Fruit fly (Drosophila melanogaster) whole organism, prepupa: ENCODE data around the gene CSN8.

Experiments
- CG11294 ChIP-seq: fragments of 200-800 bp; sonication (Bioruptor generic); IDR thresholded peaks from 2 replicates; pipeline ENCODE4 v1.3.6; 2022; ENCODE audit warnings: missing biosample characterization, missing genetic modification characterization
- CG11762 ChIP-seq: fragments of 200-800 bp; sonication (Bioruptor generic); optimal IDR thresholded peaks from 3 replicates; lab custom pipeline; 2016; ENCODE audit warnings: missing biosample characterization, missing genetic modification characterization; ENCODE audit not compliant: insufficient read depth
- CG15336 ChIP-seq: fragments of 200-800 bp; sonication (Bioruptor generic); IDR thresholded peaks from 2 replicates; pipeline ENCODE4 v1.3.6; 2022; ENCODE audit warnings: missing biosample characterization, missing genetic modification characterization
- CG16779 ChIP-seq: fragments of 200-800 bp; sonication (Bioruptor generic); optimal IDR thresholded peaks from 3 replicates; lab custom pipeline; 2017; ENCODE audit warnings: missing biosample characterization, mild to moderate bottlenecking, missing genetic modification characterization
- CG6276 ChIP-seq: fragments of 200-800 bp; sonication (Bioruptor generic); optimal IDR thresholded peaks from 2 replicates; lab custom pipeline; 2017; ENCODE audit warnings: missing biosample characterization, mild to moderate bottlenecking, missing genetic modification characterization
- CG6792 ChIP-seq: fragments of 200-800 bp; sonication (Bioruptor generic); optimal IDR thresholded peaks from 3 replicates; lab custom pipeline; 2016; ENCODE audit warnings: missing biosample characterization, missing genetic modification characterization
- CG6808 ChIP-seq: fragments of 200-800 bp; sonication (Bioruptor generic); optimal IDR thresholded peaks from 3 replicates; lab custom pipeline; 2017; ENCODE audit warnings: missing biosample characterization, missing genetic modification characterization, mild to moderate bottlenecking, moderate library complexity, missing genetic modification reagents
- CG7368 ChIP-seq: fragments of 200-800 bp; sonication (Bioruptor generic); optimal IDR thresholded peaks from 3 replicates; lab custom pipeline; 2016; ENCODE audit warnings: missing biosample characterization, missing genetic modification characterization
- CG8119 ChIP-seq: fragments of 200-800 bp; sonication (Bioruptor generic); IDR thresholded peaks from 3 replicates; pipeline ENCODE4 v1.3.6; 2022; ENCODE audit warnings: missing biosample characterization, missing genetic modification characterization
- CG8319 ChIP-seq: fragments of 200-800 bp; sonication (Bioruptor generic); optimal IDR thresholded peaks from 3 replicates; lab custom pipeline; 2016; ENCODE audit warnings: missing biosample characterization, missing genetic modification characterization
- CG8632 ChIP-seq: fragments of 200-800 bp; sonication (Bioruptor generic); optimal IDR thresholded peaks from 3 replicates; lab custom pipeline; 2016; ENCODE audit warnings: missing biosample characterization, missing genetic modification characterization
- Eip75B ChIP-seq: fragments of 200-800 bp; sonication (Bioruptor generic); optimal IDR thresholded peaks from 3 replicates; lab custom pipeline; 2016; ENCODE audit warnings: missing biosample characterization, missing genetic modification characterization
- Eip78C ChIP-seq: fragments of 200-800 bp; sonication (Bioruptor generic); peaks from one replicate; lab custom pipeline; 2016; ENCODE audit warnings: missing biosample characterization, missing genetic modification characterization
- Ets21C ChIP-seq: fragments of 200-800 bp; sonication (Bioruptor generic); optimal IDR thresholded peaks from 3 replicates; lab custom pipeline; 2016; ENCODE audit warnings: missing biosample characterization, missing genetic modification characterization
- Hr39 ChIP-seq: fragments of 200-800 bp; sonication (Bioruptor generic); optimal IDR thresholded peaks from 2 replicates; lab custom pipeline; 2016; ENCODE audit warnings: missing biosample characterization, missing genetic modification characterization
- OdsH ChIP-seq: fragments of 200-800 bp; sonication (Bioruptor generic); optimal IDR thresholded peaks from 3 replicates; lab custom pipeline; 2016; ENCODE audit warnings: missing biosample characterization, missing genetic modification characterization
- Smox ChIP-seq: fragments of 200-800 bp; sonication (Bioruptor generic); optimal IDR thresholded peaks from 3 replicates; lab custom pipeline; 2016; ENCODE audit warnings: missing biosample characterization, missing genetic modification characterization
- acj6 ChIP-seq: fragments of 200-800 bp; sonication (Bioruptor generic); optimal IDR thresholded peaks from 3 replicates; lab custom pipeline; 2016; ENCODE audit warnings: missing biosample characterization, missing genetic modification characterization
- cyc ChIP-seq: fragments of 200-800 bp; sonication (Bioruptor generic); optimal IDR thresholded peaks from 3 replicates; lab custom pipeline; 2016; ENCODE audit warnings: missing biosample characterization, missing genetic modification characterization
- eg ChIP-seq: fragments of 200-800 bp; sonication (Bioruptor generic); IDR thresholded peaks from 3 replicates; pipeline ENCODE4 v1.3.6; 2022; ENCODE audit warnings: missing biosample characterization, missing genetic modification characterization
- esn ChIP-seq: fragments of 200-800 bp; sonication (Bioruptor generic); optimal IDR thresholded peaks from 2 replicates; lab custom pipeline; 2016; ENCODE audit warnings: missing biosample characterization, mild to moderate bottlenecking, missing genetic modification characterization, moderate library complexity
- fd59A ChIP-seq: fragments of 200-800 bp; sonication (Bioruptor generic); optimal IDR thresholded peaks from 2 replicates; lab custom pipeline; 2017; ENCODE audit warnings: missing biosample characterization, mild to moderate bottlenecking, missing genetic modification characterization, missing genetic modification reagents
- fd85E ChIP-seq: fragments of 200-800 bp; sonication (Bioruptor generic); optimal IDR thresholded peaks from 3 replicates; lab custom pipeline; 2016; ENCODE audit warnings: missing biosample characterization, missing genetic modification characterization
- lz ChIP-seq: fragments of 200-800 bp; sonication (Bioruptor generic); optimal IDR thresholded peaks from 3 replicates; lab custom pipeline; 2016; ENCODE audit warnings: missing biosample characterization, missing genetic modification characterization
- pdm3 ChIP-seq: fragments of 200-800 bp; sonication (Bioruptor generic); optimal IDR thresholded peaks from 3 replicates; lab custom pipeline; 2016; ENCODE audit warnings: missing biosample characterization, missing genetic modification characterization
- spab ChIP-seq: fragments of 200-800 bp; sonication (Bioruptor generic); optimal IDR thresholded peaks from 2 replicates; lab custom pipeline; 2017; ENCODE audit warnings: missing biosample characterization, mild to moderate bottlenecking, missing genetic modification characterization, missing genetic modification reagents
- ss ChIP-seq, 2 experiments: fragments of 200-800 bp; sonication (Bioruptor generic); optimal IDR thresholded peaks; 2 replicates in 1 of 2; 3 replicates in 1 of 2; lab custom pipeline; 2017 to 2018; ENCODE audit warnings: mild to moderate bottlenecking in 2 of 2, missing biosample characterization in 2 of 2, missing genetic modification characterization in 2 of 2, moderate library complexity in 1 of 2
- svp ChIP-seq: fragments of 200-800 bp; sonication (Bioruptor generic); peaks from one replicate; lab custom pipeline; 2016; ENCODE audit warnings: missing biosample characterization, missing genetic modification characterization
- topi ChIP-seq: fragments of 200-800 bp; sonication (Bioruptor generic); optimal IDR thresholded peaks from 3 replicates; lab custom pipeline; 2016; ENCODE audit warnings: missing biosample characterization, missing genetic modification characterization

Gene CSN8

dm6 chr2L:8326414-8327271, 38.0 kb upstream of the CSN8 start (continued):
- TF ChIP-seq CG8632 (GFP tag; lab: Kevin White, UChicago), result peak; percentile 28
- peak; percentile 11 for TF ChIP-seq Smox (GFP tag; lab: Kevin White, UChicago)
- TF ChIP-seq spab (GFP tag; lab: Kevin White, UChicago), result no peak

DNA sequence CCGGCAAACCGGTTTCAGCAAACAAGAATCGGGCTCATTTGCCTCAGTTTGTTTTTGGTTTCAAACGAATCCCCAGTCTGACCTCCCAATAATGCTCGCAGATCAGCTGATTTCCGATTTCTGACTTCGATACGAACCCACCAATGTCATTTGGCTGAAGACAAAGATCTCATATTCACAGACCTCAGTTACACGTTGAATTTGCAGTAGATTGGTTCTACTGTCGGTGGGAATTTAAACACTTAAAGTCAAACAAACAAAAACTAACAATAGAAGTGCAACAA, 37.4 kb upstream of the CSN8 start, which contains the start of gene CG14275:
CG14275 (plus strand) TSS at position 185 of the 284 bp plus-strand sequence.
- TF ChIP-seq Hr39 (GFP tag; lab: Kevin White, UChicago), result no peak
- no peak for TF ChIP-seq CG8319 (GFP tag; lab: Kevin White, UChicago)
- TF ChIP-seq cyc (GFP tag; lab: Kevin White, UChicago), result no peak
- no peak for TF ChIP-seq Eip75B
- TF ChIP-seq svp, result no peak
- TF ChIP-seq fd85E (GFP tag; lab: Kevin White, UChicago), result no peak
- no peak for TF ChIP-seq CG16779 (tag; lab: Kevin White, UChicago)
- TF ChIP-seq acj6 (GFP tag; lab: Kevin White, UChicago), result no peak
- TF ChIP-seq eg (GFP tag; lab: Robert Waterston, UW), result no peak
- TF ChIP-seq CG7368, result no peak
- TF ChIP-seq fd59A, result no peak
- TF ChIP-seq CG11762 (GFP tag; lab: Kevin White, UChicago), result no peak
- no peak for TF ChIP-seq CG11294
- TF ChIP-seq, all 60 proteins: peak for 0

DNA sequence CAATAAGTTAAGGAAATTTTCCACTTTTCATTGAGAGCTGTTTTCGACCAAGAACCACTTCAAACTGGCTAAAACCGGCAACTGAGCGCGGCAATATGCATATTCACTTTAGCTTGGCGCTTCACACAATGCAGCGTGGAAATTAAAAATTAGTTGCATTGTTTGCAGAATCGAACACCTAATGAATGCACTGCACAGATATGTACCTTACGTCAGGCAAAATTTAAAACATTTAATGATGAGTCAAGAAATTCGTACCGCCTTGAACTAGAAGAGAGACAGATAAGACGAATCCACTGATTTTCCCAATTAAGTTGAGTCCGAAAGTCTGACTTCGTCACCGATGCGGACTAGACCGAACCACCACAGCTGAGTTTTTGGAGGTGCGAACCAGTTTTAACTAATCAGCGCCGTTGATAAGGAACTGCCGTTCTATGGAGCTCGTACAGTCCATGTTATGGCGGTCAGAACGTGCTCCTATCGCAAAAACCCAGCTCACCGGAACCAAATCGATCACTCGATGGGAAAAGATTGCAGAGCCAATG, 36.8 kb upstream of the CSN8 start:
- TF ChIP-seq CG15336 (no peak), Eip78C (GFP tag; lab: Kevin White, UChicago) (no peak), ss (GFP tag; optimal IDR thresholded peaks at IDR 0.05; lab: Kevin White, UChicago) (no peak), svp (peak; percentile 3), pdm3 (GFP tag; lab: Kevin White, UChicago) (no peak), CG8119 (no peak)
- TF ChIP-seq, all 60 proteins: peak for 1

- TF ChIP-seq lz (GFP tag; lab: Kevin White, UChicago) (no peak), Smox (GFP tag; lab: Kevin White, UChicago) (no peak), ss (GFP tag; optimal IDR thresholded peaks at IDR 0.05; lab: Kevin White, UChicago) (no peak), CG16779 (tag; lab: Kevin White, UChicago) (no peak), CG6792 (no peak), Eip78C (GFP tag; lab: Kevin White, UChicago) (peak; percentile 33), acj6 (GFP tag; lab: Kevin White, UChicago) (no peak), svp (peak; percentile 2)
These were observed 36.0 kb upstream of the CSN8 start for dm6 chr2L:8328526-8329097.

- no peak for TF ChIP-seq spab (GFP tag; lab: Kevin White, UChicago)
These were observed 31.5 kb upstream of the CSN8 start for dm6 chr2L:8333185-8333584.

- TF ChIP-seq topi (GFP tag; lab: Kevin White, UChicago), result no peak
- no peak for TF ChIP-seq spab (GFP tag; lab: Kevin White, UChicago)
- no peak for TF ChIP-seq OdsH (GFP tag; lab: Kevin White, UChicago)
- TF ChIP-seq CG6808 (GFP tag; lab: Kevin White, UChicago), result no peak
- no peak for TF ChIP-seq CG6276 (GFP tag; lab: Kevin White, UChicago)
- TF ChIP-seq Ets21C (GFP tag; lab: Kevin White, UChicago), result no peak
- TF ChIP-seq esn (GFP tag; lab: Kevin White, UChicago), result no peak
- no peak for TF ChIP-seq Smox (GFP tag; lab: Kevin White, UChicago)
These were observed 31.0 kb upstream of the CSN8 start for dm6 chr2L:8333624-8334023.
